Worm (Caenorhabditis elegans): Measurements from ENCODE around the gene K06H7.7.

- no peak for TF ChIP-seq sox-4 (tag; optimal IDR thresholded peaks at IDR 0.05)
- no peak for TF ChIP-seq zag-1 (tag; optimal IDR thresholded peaks at IDR 0.05)
- TF ChIP-seq nhr-28 (tag; optimal IDR thresholded peaks at IDR 0.05), result no peak
- TF ChIP-seq nhr-12 (tag; optimal IDR thresholded peaks at IDR 0.05), result no peak
- no peak for TF ChIP-seq fkh-10 (GFP tag; optimal IDR thresholded peaks at IDR 0.05)
- no peak for TF ChIP-seq lin-13 (GFP tag; optimal IDR thresholded peaks at IDR 0.05)
These were observed 40.6 kb downstream of the K06H7.7 start, which contains the start of gene spcs-3 for ce11 chrIII:8044717-8045116.
